Worm (Caenorhabditis elegans) whole organism, young adult: Measurements from ENCODE around the gene nhr-216.

Source experiments
- F37B4.10 ChIP-seq: fragments of 200-800 bp; sonication (Bioruptor generic); IDR thresholded peaks from 2 replicates; pipeline ENCODE4 v1.3.6; 2022; ENCODE audit warnings: missing genetic modification characterization, missing compliant biosample characterization
- akir-1 ChIP-seq: fragments of 200-800 bp; sonication (Bioruptor generic); optimal IDR thresholded peaks from 2 replicates; lab custom pipeline; 2018; ENCODE audit warnings: mild to moderate bottlenecking, missing genetic modification characterization, moderate library complexity, missing compliant biosample characterization
- ekl-4 ChIP-seq: fragments of 200-800 bp; sonication (Bioruptor generic); IDR thresholded peaks from 2 replicates; pipeline ENCODE4 v1.3.6; 2022; ENCODE audit warnings: missing genetic modification reagents, missing genetic modification characterization, missing compliant biosample characterization
- hlh-12 ChIP-seq: sonication (generic microtip); optimal IDR thresholded peaks from 2 replicates; lab custom pipeline; 2016; ENCODE audit warnings: missing genetic modification characterization, missing compliant biosample characterization
- lin-54 ChIP-seq: fragments of 200-800 bp; sonication (Bioruptor generic); optimal IDR thresholded peaks from 2 replicates; lab custom pipeline; 2018; ENCODE audit warnings: mild to moderate bottlenecking, missing genetic modification characterization, missing compliant biosample characterization
- pbrm-1 ChIP-seq: fragments of 200-800 bp; sonication (Bioruptor generic); IDR thresholded peaks from 2 replicates; pipeline ENCODE4 v1.3.6; 2022; ENCODE audit warnings: missing genetic modification reagents, missing genetic modification characterization, missing compliant biosample characterization
- pha-4 ChIP-seq: fragments of 150-350 bp; sonication (generic microtip); optimal IDR thresholded peaks from 2 replicates; lab custom pipeline; 2014; ENCODE audit warnings: missing biosample characterization, missing genetic modification reagents, missing genetic modification characterization
- snpc-1.3 ChIP-seq: sonication (generic microtip); optimal IDR thresholded peaks from 2 replicates; lab custom pipeline; 2017; ENCODE audit warnings: missing genetic modification characterization, mild to moderate bottlenecking, missing compliant biosample characterization, antibody characterized with exemption, moderate library complexity, missing genotype, missing genetic modification reagents; ENCODE audit not compliant: insufficient read depth
- snpc-4 ChIP-seq, 5 experiments: fragments of 150-350 bp in 1 of 5; sonication (generic microtip) in 4 of 5; optimal IDR thresholded peaks; 2 replicates each; lab custom pipeline; 2014 to 2018; ENCODE audit warnings: missing genetic modification characterization in 5 of 5, missing biosample characterization in 3 of 5, antibody characterized with exemption in 2 of 5, mild to moderate bottlenecking in 2 of 5, missing compliant biosample characterization in 2 of 5, missing genotype in 2 of 5, moderate library complexity in 2 of 5, missing genetic modification reagents in 1 of 5
- unc-62 ChIP-seq: fragments of 150-350 bp; optimal IDR thresholded peaks from 2 replicates; lab custom pipeline; 2014; ENCODE audit warnings: missing biosample characterization, missing genetic modification reagents, missing genetic modification characterization
- ztf-18 ChIP-seq: sonication (generic microtip); optimal IDR thresholded peaks from 2 replicates; lab custom pipeline; 2016; ENCODE audit warnings: missing genotype, mild to moderate bottlenecking, missing genetic modification characterization, missing compliant biosample characterization

DNA sequence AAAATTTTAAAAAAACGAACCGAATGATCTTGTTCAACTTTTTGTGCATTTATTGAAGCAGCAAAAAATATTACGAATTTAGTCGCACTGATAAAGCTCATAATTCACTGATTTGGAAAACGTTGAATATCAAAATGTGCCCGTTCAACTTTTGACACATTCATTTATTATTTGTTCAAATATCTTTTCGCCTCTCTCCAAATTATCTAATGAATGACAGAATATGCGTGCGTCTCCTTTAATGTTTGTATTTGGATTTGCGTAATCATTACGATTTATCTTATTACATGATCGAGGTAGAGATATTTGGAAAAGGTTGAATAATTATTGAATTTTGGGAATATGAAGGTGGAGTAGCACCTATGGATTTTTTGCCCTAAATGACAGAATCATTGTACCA lies 9.2 kb downstream of the nhr-216 start, which contains the start of gene T09D3.3:
- TF ChIP-seq lin-54 (GFP tag; lab: Kevin White, UChicago) (no peak), snpc-4 (GFP tag; optimal IDR thresholded peaks at IDR 0.05; lab: Kevin White, UChicago) (no peak), snpc-4 (tag; optimal IDR thresholded peaks at IDR 0.05; lab: Kevin White, UChicago) (no peak), ztf-18 (tag; lab: Kevin White, UChicago) (no peak), akir-1 (no peak), unc-62 (GFP tag; lab: Kevin White, UChicago) (no peak), pha-4 (no peak), hlh-12 (tag; lab: Kevin White, UChicago) (no peak), snpc-1.3 (no peak), ekl-4 (GFP tag; lab: Robert Waterston, UW) (no peak), F37B4.10 (GFP tag; lab: Robert Waterston, UW) (no peak), pbrm-1 (GFP tag; lab: Robert Waterston, UW) (no peak)
